Worm (Caenorhabditis elegans): ENCODE data around the gene clec-262.

DNA sequence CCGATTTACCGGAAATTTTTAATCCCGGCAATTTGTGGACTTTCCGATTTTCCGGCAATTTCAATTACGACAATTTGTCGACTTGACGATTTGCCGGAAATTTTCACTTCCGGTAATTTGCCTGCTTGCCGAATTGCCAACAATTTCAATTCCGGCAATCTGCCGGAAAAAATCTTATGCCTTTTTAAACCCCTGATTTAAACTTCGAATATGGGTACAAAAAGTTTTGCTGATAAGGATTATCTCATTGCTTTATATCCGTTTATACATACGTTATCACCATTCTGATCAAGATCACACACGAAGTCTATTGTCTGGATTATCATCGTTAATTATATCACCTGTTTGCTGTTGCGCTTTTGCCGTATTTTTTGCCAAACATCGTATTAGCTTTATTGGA, 44.9 kb downstream of the clec-262 start, which contains the start of gene grd-11:
- TF ChIP-seq fkh-3 (tag; optimal IDR thresholded peaks at IDR 0.05): no peak
- TF ChIP-seq snpc-4 (GFP tag; optimal IDR thresholded peaks at IDR 0.05): no peak
- no peak for TF ChIP-seq snpc-4 (tag; optimal IDR thresholded peaks at IDR 0.05)
- TF ChIP-seq ztf-3 (GFP tag; optimal IDR thresholded peaks at IDR 0.05): no peak
- TF ChIP-seq die-1 (tag; optimal IDR thresholded peaks at IDR 0.05): no peak
- TF ChIP-seq tbx-9 (tag; optimal IDR thresholded peaks at IDR 0.05; ENCODE audit: borderline replicate concordance): no peak
- TF ChIP-seq ceh-100 (GFP tag; IDR thresholded peaks at IDR 0.05): no peak
- TF ChIP-seq madf-8 (GFP tag; conservative IDR thresholded peaks at IDR 0.05): no peak
- no peak for TF ChIP-seq sea-2 (GFP tag; IDR thresholded peaks at IDR 0.05)
